Worm (Caenorhabditis elegans) whole organism, L4/young adult: Measurements from ENCODE around the gene T07E3.3.
A peak's percentile ranks its signal among the peaks of the same experiment; 100 is the strongest.

ENCODE experiments used
- W03F9.2 ChIP-seq: fragments of 150-350 bp; optimal IDR thresholded peaks from 2 replicates; lab custom pipeline; 2014; ENCODE audit warnings: missing biosample characterization, missing genetic modification characterization
- dao-5 ChIP-seq: sonication (generic microtip); optimal IDR thresholded peaks from 2 replicates; lab custom pipeline; 2016; ENCODE audit warnings: missing genotype, missing genetic modification characterization, moderate library complexity, missing compliant biosample characterization
- him-1 ChIP-seq: sonication (generic microtip); optimal IDR thresholded peaks from 2 replicates; lab custom pipeline; 2016; ENCODE audit warnings: missing genotype, missing genetic modification reagents, missing genetic modification characterization, missing compliant biosample characterization

DNA sequence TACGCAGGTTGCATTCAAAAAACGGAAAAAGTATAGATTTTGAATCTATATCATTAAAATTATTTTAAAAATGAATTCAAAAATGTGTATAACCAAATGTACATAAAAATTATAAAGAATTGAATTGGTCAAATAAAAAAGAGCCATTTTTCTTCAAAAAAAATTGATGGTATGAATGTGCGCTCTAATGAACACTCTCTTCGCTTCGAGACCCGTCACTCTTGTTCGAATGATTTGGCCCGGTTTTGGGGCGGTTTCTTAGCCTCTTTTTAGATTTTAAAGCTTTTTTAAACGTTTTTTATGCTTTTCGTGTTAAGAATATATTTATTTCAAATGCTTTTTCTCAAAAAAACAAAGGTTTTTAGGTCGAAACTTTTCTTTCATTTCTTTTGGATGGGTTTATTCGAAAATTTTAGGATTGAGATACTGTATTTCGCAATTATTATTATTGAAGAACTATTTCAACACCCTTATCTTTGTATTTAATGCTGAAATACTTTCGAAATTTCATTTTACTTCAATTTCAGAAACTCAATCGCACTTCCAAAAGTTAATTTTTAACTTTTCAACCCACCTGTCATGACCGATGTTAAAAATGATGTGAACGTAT lies 26.0 kb downstream of the T07E3.3 start, which contains the start of gene inf-1:
- no peak for TF ChIP-seq him-1 (tag; lab: Kevin White, UChicago)
- peak; percentile 77 for TF ChIP-seq W03F9.2 (tag; lab: Kevin White, UChicago)
- TF ChIP-seq dao-5 (tag; lab: Kevin White, UChicago) = no peak
